Fruit fly (Drosophila melanogaster) whole organism, embryonic: Measurements from ENCODE around the gene CG34276.

Experiments used
- Antp ChIP-seq: fragments of 200-800 bp; sonication (Bioruptor generic); optimal IDR thresholded peaks from 3 replicates; lab custom pipeline; 2016; ENCODE audit warnings: missing biosample characterization, missing genetic modification characterization
- CG10147 ChIP-seq: fragments of 200-800 bp; sonication (Bioruptor generic); optimal IDR thresholded peaks from 2 replicates; lab custom pipeline; 2019; ENCODE audit warnings: missing biosample characterization, mild to moderate bottlenecking, missing genetic modification characterization, moderate library complexity
- CG10366 ChIP-seq: fragments of 200-800 bp; sonication (Bioruptor generic); IDR thresholded peaks from 2 replicates; pipeline ENCODE4 v1.3.6; 2022; ENCODE audit warnings: missing biosample characterization, missing genetic modification characterization
- CG11398 ChIP-seq: fragments of 200-800 bp; sonication (Bioruptor generic); optimal IDR thresholded peaks from 2 replicates; lab custom pipeline; 2016; ENCODE audit warnings: missing biosample characterization, missing genetic modification characterization
- CG15269 ChIP-seq: fragments of 200-800 bp; sonication (Bioruptor generic); optimal IDR thresholded peaks from 2 replicates; lab custom pipeline; 2018; ENCODE audit warnings: missing biosample characterization, mild to moderate bottlenecking, missing genetic modification characterization, moderate library complexity
- CG16813 ChIP-seq: fragments of 200-800 bp; sonication (Bioruptor generic); IDR thresholded peaks from 3 replicates; pipeline ENCODE4 v1.3.6; 2022; ENCODE audit warnings: missing biosample characterization, missing genetic modification characterization; ENCODE audit not compliant: partially characterized antibody
- CG16815 ChIP-seq: fragments of 200-800 bp; sonication (Bioruptor generic); optimal IDR thresholded peaks from 3 replicates; lab custom pipeline; 2017; ENCODE audit warnings: missing biosample characterization, mild to moderate bottlenecking, missing genetic modification characterization
- CG17385 ChIP-seq: fragments of 200-800 bp; sonication (Bioruptor generic); optimal IDR thresholded peaks from 3 replicates; lab custom pipeline; 2018; ENCODE audit warnings: missing biosample characterization, mild to moderate bottlenecking, missing genetic modification characterization
- CG17612 ChIP-seq: fragments of 200-800 bp; sonication (Bioruptor generic); IDR thresholded peaks from 2 replicates; pipeline ENCODE4 v1.3.6; 2022; ENCODE audit warnings: missing biosample characterization, missing genetic modification characterization
- CG33213 ChIP-seq: fragments of 200-800 bp; sonication (Bioruptor generic); optimal IDR thresholded peaks from 3 replicates; lab custom pipeline; 2016; ENCODE audit warnings: missing biosample characterization, missing genetic modification characterization
- CG34376 ChIP-seq: fragments of 200-800 bp; sonication (Bioruptor generic); optimal IDR thresholded peaks from 2 replicates; lab custom pipeline; 2018; ENCODE audit warnings: missing biosample characterization, mild to moderate bottlenecking, missing genetic modification characterization
- CG3726 ChIP-seq: fragments of 200-800 bp; sonication (Bioruptor generic); IDR thresholded peaks from 3 replicates; pipeline ENCODE4, ENCODE4 v1.3.6; 2022; ENCODE audit warnings: missing biosample characterization, missing genetic modification characterization
- CG4617 ChIP-seq: fragments of 200-800 bp; sonication (Bioruptor generic); optimal IDR thresholded peaks from 3 replicates; lab custom pipeline; 2016; ENCODE audit warnings: missing biosample characterization, missing genetic modification characterization, borderline replicate concordance
- CG4730 ChIP-seq: fragments of 200-800 bp; sonication (Bioruptor generic); IDR thresholded peaks from 2 replicates; pipeline ENCODE4 v1.3.6; 2022; ENCODE audit warnings: missing biosample characterization, missing genetic modification characterization
- CG4820 ChIP-seq: fragments of 200-800 bp; sonication (Bioruptor generic); optimal IDR thresholded peaks from 3 replicates; lab custom pipeline; 2016; ENCODE audit warnings: missing biosample characterization, missing genetic modification characterization
- CG6175 ChIP-seq: fragments of 200-800 bp; sonication (Bioruptor generic); IDR thresholded peaks from 3 replicates; pipeline ENCODE4 v1.3.6; 2022; ENCODE audit warnings: missing biosample characterization, missing genetic modification characterization
- CG6689 ChIP-seq: fragments of 200-800 bp; sonication (Bioruptor generic); IDR thresholded peaks from 2 replicates; pipeline ENCODE4 v1.3.6; 2022; ENCODE audit warnings: missing biosample characterization, missing genetic modification characterization
- CG8089 ChIP-seq: fragments of 200-800 bp; sonication (Bioruptor generic); optimal IDR thresholded peaks from 3 replicates; lab custom pipeline; 2016; ENCODE audit warnings: missing biosample characterization, missing genetic modification characterization
- CG8290 ChIP-seq, 3 experiments: fragments of 200-800 bp; sonication (Bioruptor generic); optimal IDR thresholded peaks; 2 replicates each; lab custom pipeline; 2016 to 2019; ENCODE audit warnings: missing biosample characterization in 3 of 3, missing genetic modification characterization in 3 of 3, mild to moderate bottlenecking in 2 of 3, moderate library complexity in 1 of 3
- CG8388 ChIP-seq: fragments of 200-800 bp; sonication (Bioruptor generic); optimal IDR thresholded peaks from 2 replicates; lab custom pipeline; 2019; ENCODE audit warnings: missing biosample characterization, mild to moderate bottlenecking, missing genetic modification characterization, moderate library complexity
- D19B ChIP-seq: fragments of 200-800 bp; sonication (Bioruptor generic); optimal IDR thresholded peaks from 2 replicates; lab custom pipeline; 2017; ENCODE audit warnings: missing biosample characterization, mild to moderate bottlenecking, missing genetic modification characterization
- Ets97D ChIP-seq: fragments of 200-800 bp; sonication (Bioruptor generic); optimal IDR thresholded peaks from 3 replicates; lab custom pipeline; 2016; ENCODE audit warnings: missing biosample characterization, missing genetic modification characterization
- Hr39 ChIP-seq: fragments of >200 bp; optimal IDR thresholded peaks from 2 replicates; lab custom pipeline; 2017
- MESR4 ChIP-seq: fragments of 200-800 bp; sonication (Bioruptor generic); optimal IDR thresholded peaks from 2 replicates; lab custom pipeline; 2018; ENCODE audit warnings: missing biosample characterization, mild to moderate bottlenecking, missing genetic modification characterization, moderate library complexity
- Opbp ChIP-seq: fragments of 200-800 bp; sonication (Bioruptor generic); IDR thresholded peaks from 3 replicates; pipeline ENCODE4 v1.3.6; 2022; ENCODE audit warnings: missing biosample characterization, missing genetic modification characterization; ENCODE audit not compliant: partially characterized antibody
- Pdp1 ChIP-seq, 2 experiments: fragments of 200-800 bp; sonication (Bioruptor generic); optimal IDR thresholded peaks; 3 replicates each; lab custom pipeline; 2016; ENCODE audit warnings: missing biosample characterization in 2 of 2, missing genetic modification characterization in 2 of 2, mild to moderate bottlenecking in 1 of 2, moderate library complexity in 1 of 2
- Stat92E ChIP-seq, 3 experiments: fragments of >200 bp in 2 of 3; fragments of 200-800 bp in 1 of 3; sonication (Bioruptor generic) in 1 of 3; optimal IDR thresholded peaks; 2 replicates each; lab custom pipeline; 2017 to 2019; ENCODE audit warnings: missing biosample characterization in 3 of 3, missing genetic modification characterization in 3 of 3, mild to moderate bottlenecking in 1 of 3, moderate library complexity in 1 of 3
- cas ChIP-seq: fragments of 200-800 bp; sonication (Bioruptor generic); IDR thresholded peaks from 2 replicates; pipeline ENCODE4 v1.3.6; 2022; ENCODE audit warnings: missing biosample characterization, missing genetic modification characterization
- chinmo ChIP-seq: fragments of 200-800 bp; sonication (Bioruptor generic); IDR thresholded peaks from 4 replicates; pipeline ENCODE4 v1.3.6; 2022; ENCODE audit warnings: missing biosample characterization, missing genetic modification characterization; ENCODE audit not compliant: partially characterized antibody
- disco-r ChIP-seq: fragments of 200-800 bp; sonication (Bioruptor generic); optimal IDR thresholded peaks from 2 replicates; lab custom pipeline; 2016; ENCODE audit warnings: missing biosample characterization, missing genetic modification characterization
- exex ChIP-seq: fragments of 200-800 bp; sonication (Bioruptor generic); optimal IDR thresholded peaks from 4 replicates; lab custom pipeline; 2018; ENCODE audit warnings: missing biosample characterization, mild to moderate bottlenecking, missing genetic modification characterization, moderate library complexity
- fd102C ChIP-seq: fragments of 200-800 bp; sonication (Bioruptor generic); optimal IDR thresholded peaks from 2 replicates; lab custom pipeline; 2018; ENCODE audit warnings: missing biosample characterization, mild to moderate bottlenecking, missing genetic modification characterization, moderate library complexity
- gcm ChIP-seq: fragments of 200-800 bp; sonication (Bioruptor generic); optimal IDR thresholded peaks from 2 replicates; lab custom pipeline; 2019; ENCODE audit warnings: missing biosample characterization, mild to moderate bottlenecking, missing genetic modification characterization, moderate library complexity
- lilli ChIP-seq: fragments of 200-800 bp; sonication (Bioruptor generic); optimal IDR thresholded peaks from 3 replicates; lab custom pipeline; 2016; ENCODE audit warnings: missing biosample characterization, missing genetic modification characterization
- org-1 ChIP-seq: fragments of 200-800 bp; sonication (Bioruptor generic); optimal IDR thresholded peaks from 2 replicates; lab custom pipeline; 2017; ENCODE audit warnings: missing biosample characterization, missing genetic modification characterization
- pnt ChIP-seq: fragments of 200-800 bp; sonication (Bioruptor generic); optimal IDR thresholded peaks from 3 replicates; lab custom pipeline; 2016; ENCODE audit warnings: missing biosample characterization, missing genetic modification characterization
- sc ChIP-seq, 3 experiments: fragments of >200 bp in 2 of 3; fragments of 200-800 bp in 1 of 3; sonication (Bioruptor generic) in 1 of 3; optimal IDR thresholded peaks; 2 replicates in 2 of 3; 3 replicates in 1 of 3; lab custom pipeline; 2017; ENCODE audit warnings: mild to moderate bottlenecking in 1 of 3, missing biosample characterization in 1 of 3, missing genetic modification characterization in 1 of 3, missing genetic modification reagents in 1 of 3
- sqz ChIP-seq: fragments of 200-800 bp; sonication (Bioruptor generic); optimal IDR thresholded peaks from 3 replicates; lab custom pipeline; 2018; ENCODE audit warnings: missing biosample characterization, mild to moderate bottlenecking, missing genetic modification characterization
- sug ChIP-seq: fragments of 200-800 bp; optimal IDR thresholded peaks from 2 replicates; lab custom pipeline; 2019; ENCODE audit warnings: missing biosample characterization, mild to moderate bottlenecking, missing genetic modification characterization, moderate library complexity
- tgo ChIP-seq: fragments of 200-800 bp; sonication (Bioruptor generic); IDR thresholded peaks from 3 replicates; pipeline ENCODE4 v1.3.6; 2022; ENCODE audit warnings: missing biosample characterization, missing genetic modification characterization
- tin ChIP-seq: fragments of 200-800 bp; sonication (Bioruptor generic); optimal IDR thresholded peaks from 3 replicates; lab custom pipeline; 2016; ENCODE audit warnings: missing biosample characterization, missing genetic modification characterization
- vfl ChIP-seq: fragments of 200-800 bp; sonication (Bioruptor generic); optimal IDR thresholded peaks from 2 replicates; lab custom pipeline; 2016; ENCODE audit warnings: missing biosample characterization, missing genetic modification characterization
- zfh1 ChIP-seq: fragments of 200-800 bp; sonication (Bioruptor generic); IDR thresholded peaks from 3 replicates; pipeline ENCODE4 v1.3.6; 2022; ENCODE audit warnings: missing biosample characterization, missing genetic modification characterization
- zfh2 ChIP-seq: fragments of 200-800 bp; sonication (Bioruptor generic); optimal IDR thresholded peaks from 2 replicates; lab custom pipeline; 2016; ENCODE audit warnings: missing biosample characterization, missing genetic modification characterization

The CG34276 gene

DNA sequence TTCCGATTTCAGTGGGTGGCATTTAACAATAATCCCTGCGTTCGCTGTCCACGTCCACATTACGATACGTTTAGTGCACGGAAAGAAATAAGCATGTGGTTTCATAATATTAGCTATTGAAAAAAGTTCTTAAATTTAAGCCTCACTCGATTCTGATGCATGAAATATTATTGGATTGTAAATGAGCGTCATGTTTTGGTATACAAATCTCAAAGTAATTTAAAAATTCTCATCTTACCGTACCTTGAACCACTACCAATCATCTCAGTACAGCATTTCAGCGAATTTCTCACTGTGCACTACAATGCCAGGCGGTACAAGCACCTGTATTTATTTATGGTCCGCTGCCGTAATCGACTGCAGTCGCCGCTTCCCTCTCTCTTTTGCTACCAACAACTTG, 48.8 kb downstream of the CG34276 start (continued):
- TF ChIP-seq CG17385 (peak; percentile 70), Opbp (GFP tag; lab: Robert Waterston, UW) (no peak), CG10366 (GFP tag; lab: Robert Waterston, UW) (no peak), disco-r (peak; percentile 50), lilli (GFP tag; lab: Kevin White, UChicago) (peak; percentile 83), zfh2 (peak; percentile 63), CG16813 (GFP tag; lab: Robert Waterston, UW) (no peak), zfh1 (GFP tag; lab: Robert Waterston, UW) (no peak), CG8089 (GFP tag; lab: Kevin White, UChicago) (peak; percentile 71), CG6689 (GFP tag; lab: Robert Waterston, UW) (no peak), D19B (GFP tag; lab: Kevin White, UChicago) (peak; percentile 54), Antp (GFP tag; lab: Kevin White, UChicago) (peak; percentile 74)

DNA sequence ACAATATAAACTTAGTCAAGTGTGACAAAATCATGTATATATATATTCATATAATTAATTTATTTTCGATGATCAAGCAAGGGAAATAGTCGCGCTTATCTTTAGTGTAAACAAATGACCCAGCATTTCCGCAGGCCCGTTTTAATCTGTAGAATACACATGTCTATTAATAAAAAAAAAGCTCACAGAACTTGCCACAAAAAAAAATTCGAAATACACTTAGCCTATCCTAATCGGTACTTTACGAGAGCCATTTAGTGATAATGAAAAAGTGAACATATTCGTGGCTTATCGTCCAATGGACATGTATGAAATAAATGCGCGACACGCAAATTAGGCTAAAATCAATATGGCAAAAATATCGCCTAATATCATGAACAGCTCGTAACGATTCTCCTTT, 49.7 kb downstream of the CG34276 start:
- no peak for TF ChIP-seq MESR4 (GFP tag; lab: Kevin White, UChicago)
- no peak for TF ChIP-seq CG16815 (GFP tag; lab: Kevin White, UChicago)
- no peak for TF ChIP-seq Pdp1 (GFP tag; optimal IDR thresholded peaks at IDR 0.05; lab: Kevin White, UChicago)
- TF ChIP-seq exex, result peak; percentile 95
- TF ChIP-seq CG17612, result no peak
- no peak for TF ChIP-seq lilli (GFP tag; lab: Kevin White, UChicago)
- no peak for TF ChIP-seq CG11398
- no peak for TF ChIP-seq gcm (GFP tag; lab: Kevin White, UChicago)
- 0 out of 4 replicates have a peak, but pooled peaks have one; percentile 55 for TF ChIP-seq chinmo (GFP tag; lab: Robert Waterston, UW)
- TF ChIP-seq sc (optimal IDR thresholded peaks at IDR 0.05; lab: Kevin White, UChicago), result no peak
- TF ChIP-seq sc (GFP tag; optimal IDR thresholded peaks at IDR 0.05; lab: Kevin White, UChicago), result no peak
- TF ChIP-seq tgo (GFP tag; lab: Robert Waterston, UW), result no peak
- no peak for TF ChIP-seq CG8388 (GFP tag; lab: Kevin White, UChicago)
- TF ChIP-seq sug (tag; lab: Kevin White, UChicago), result peak; percentile 3
- no peak for TF ChIP-seq CG6175
- TF ChIP-seq Ets97D (GFP tag; lab: Kevin White, UChicago), result no peak
- peak; percentile 51 for TF ChIP-seq CG34376
- no peak for TF ChIP-seq CG15269 (tag; lab: Kevin White, UChicago)
- no peak for TF ChIP-seq CG8290 (GFP tag; optimal IDR thresholded peaks at IDR 0.05; lab: Kevin White, UChicago)
- no peak for TF ChIP-seq CG8290 (tag; optimal IDR thresholded peaks at IDR 0.05; lab: Kevin White, UChicago)
- peak; percentile 5 for TF ChIP-seq sqz (GFP tag; lab: Kevin White, UChicago)
- TF ChIP-seq cas (GFP tag; lab: Robert Waterston, UW), result no peak
- no peak for TF ChIP-seq CG33213 (GFP tag; lab: Kevin White, UChicago)
- TF ChIP-seq CG4820 (GFP tag; lab: Kevin White, UChicago), result no peak
- no peak for TF ChIP-seq fd102C
- no peak for TF ChIP-seq Stat92E (GFP tag; optimal IDR thresholded peaks at IDR 0.05; lab: Kevin White, UChicago)
- no peak for TF ChIP-seq org-1
- no peak for TF ChIP-seq vfl (GFP tag; lab: Kevin White, UChicago)
- TF ChIP-seq CG3726, result no peak
- TF ChIP-seq CG10147, result no peak
- TF ChIP-seq pnt, result no peak
- TF ChIP-seq Hr39 (lab: Kevin White, UChicago), result no peak
- no peak for TF ChIP-seq tin (GFP tag; lab: Kevin White, UChicago)
- TF ChIP-seq CG4730 (GFP tag; lab: Robert Waterston, UW), result no peak
- no peak for TF ChIP-seq CG4617 (GFP tag; lab: Kevin White, UChicago)
